Worm (Caenorhabditis elegans): ENCODE data around the gene zyg-11.

The zyg-11 gene

ce11 chrII:8065985-8066384 is 48.5 kb downstream of the zyg-11 start, which contains the start of gene pdha-1:
pdha-1 (plus strand) TSS chrII:8066285.
- TF ChIP-seq dao-5 (tag; optimal IDR thresholded peaks at IDR 0.05): no peak
- TF ChIP-seq W03F9.2 (tag; optimal IDR thresholded peaks at IDR 0.05): no peak
- TF ChIP-seq him-1 (tag; optimal IDR thresholded peaks at IDR 0.05): no peak

All from whole organism, L4/young adult.